Worm (Caenorhabditis elegans) whole organism, L2 larva: Measurements from ENCODE around the gene ins-20.

Experiments used
- Y55F3AM.14 ChIP-seq: fragments of 200-800 bp; sonication (Bioruptor generic); optimal IDR thresholded peaks from 2 replicates; lab custom pipeline; 2018; ENCODE audit warnings: mild to moderate bottlenecking, missing genetic modification characterization, missing compliant biosample characterization
- aly-2 ChIP-seq: fragments of 150-350 bp; optimal IDR thresholded peaks from 2 replicates; lab custom pipeline; 2014; ENCODE audit warnings: missing biosample characterization, missing genetic modification characterization
- ama-1 ChIP-seq: fragments of 150-350 bp; optimal IDR thresholded peaks from 2 replicates; lab custom pipeline; 2018; ENCODE audit warnings: inconsistent platforms
- fos-1 ChIP-seq: fragments of 150-350 bp; optimal IDR thresholded peaks from 2 replicates; lab custom pipeline; 2014; ENCODE audit warnings: missing biosample characterization, missing genetic modification characterization
- lin-11 ChIP-seq: fragments of 150-350 bp; sonication (generic microtip); optimal IDR thresholded peaks from 2 replicates; lab custom pipeline; 2014; ENCODE audit warnings: missing biosample characterization, missing genetic modification characterization, inconsistent platforms, mixed read lengths
- nhr-11 ChIP-seq: fragments of 150-350 bp; optimal IDR thresholded peaks from 2 replicates; lab custom pipeline; 2014; ENCODE audit warnings: missing biosample characterization, missing genetic modification characterization
- nhr-12 ChIP-seq: fragments of 150-350 bp; optimal IDR thresholded peaks from 2 replicates; lab custom pipeline; 2014; ENCODE audit warnings: missing biosample characterization, missing genetic modification characterization
- nhr-237 ChIP-seq: fragments of 150-350 bp; optimal IDR thresholded peaks from 2 replicates; lab custom pipeline; 2014; ENCODE audit warnings: missing biosample characterization, missing genetic modification characterization
- nhr-25 ChIP-seq: fragments of 150-350 bp; sonication (generic microtip); optimal IDR thresholded peaks from 3 replicates; lab custom pipeline; 2014; ENCODE audit warnings: missing biosample characterization, missing genetic modification characterization
- unc-39 ChIP-seq: fragments of 150-350 bp; optimal IDR thresholded peaks from 2 replicates; lab custom pipeline; 2014; ENCODE audit warnings: missing biosample characterization, missing genetic modification characterization
- unc-62 ChIP-seq: fragments of 150-350 bp; optimal IDR thresholded peaks from 2 replicates; lab custom pipeline; 2014; ENCODE audit warnings: missing biosample characterization, missing genetic modification reagents, missing genetic modification characterization
- zag-1 ChIP-seq: fragments of 150-350 bp; optimal IDR thresholded peaks from 2 replicates; lab custom pipeline; 2014; ENCODE audit warnings: missing biosample characterization, missing genetic modification characterization
- ztf-4 ChIP-seq: fragments of 150-350 bp; optimal IDR thresholded peaks from 2 replicates; lab custom pipeline; 2014; ENCODE audit warnings: missing biosample characterization, missing genetic modification characterization

DNA sequence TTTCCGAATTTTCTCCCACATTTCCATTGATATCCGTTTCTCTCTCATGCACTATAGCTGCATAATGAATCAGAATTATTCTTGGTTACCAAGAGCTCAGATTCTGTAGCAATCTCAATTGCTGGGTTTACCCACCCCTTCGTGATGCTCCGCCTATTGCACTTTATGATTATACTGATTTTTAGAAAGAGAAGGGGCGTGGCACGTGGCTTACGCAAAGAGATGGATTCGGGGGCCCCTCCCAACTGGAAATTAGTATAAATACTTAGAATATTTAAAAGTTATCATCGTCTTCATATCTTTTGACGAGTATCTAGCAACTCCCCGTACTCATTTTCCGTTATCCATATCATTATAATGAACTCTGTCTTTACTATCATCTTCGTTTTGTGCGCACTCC lies 10.5 kb upstream of the ins-20 start, which contains the start of gene ins-6:
- no peak for TF ChIP-seq nhr-237 (tag; lab: Kevin White, UChicago)
- TF ChIP-seq nhr-12: no peak
- TF ChIP-seq ama-1 (lab: Kevin White, UChicago): no peak
- no peak for TF ChIP-seq Y55F3AM.14 (GFP tag; lab: Kevin White, UChicago)
- TF ChIP-seq unc-39 (tag; lab: Kevin White, UChicago): no peak
- no peak for TF ChIP-seq fos-1
- no peak for TF ChIP-seq lin-11
- no peak for TF ChIP-seq zag-1 (tag; lab: Kevin White, UChicago)
- TF ChIP-seq aly-2 (tag; lab: Kevin White, UChicago): no peak
- TF ChIP-seq nhr-11 (tag; lab: Kevin White, UChicago): no peak
- no peak for TF ChIP-seq nhr-25
- no peak for TF ChIP-seq ztf-4
- TF ChIP-seq unc-62: no peak
